Fruit fly (Drosophila melanogaster) whole organism: ENCODE measurements around the gene Tis11.

Experiments
- CG8478 ChIP-seq: fragments of >200 bp; optimal IDR thresholded peaks from 2 replicates; lab custom pipeline; 2018; ENCODE audit warnings: inconsistent platforms
- Dll ChIP-seq: fragments of >200 bp; optimal IDR thresholded peaks from 2 replicates; lab custom pipeline; 2017
- EcR ChIP-seq, 2 experiments: fragments of >200 bp; optimal IDR thresholded peaks; 2 replicates each; lab custom pipeline; 2017; ENCODE audit warnings: missing biosample characterization in 2 of 2, missing genetic modification characterization in 2 of 2, missing genetic modification reagents in 2 of 2
- pan ChIP-seq: fragments of >200 bp; optimal IDR thresholded peaks from 2 replicates; lab custom pipeline; 2017
- psq ChIP-seq: fragments of >200 bp; optimal IDR thresholded peaks from 2 replicates; lab custom pipeline; 2017
- usp ChIP-seq: fragments of >200 bp; optimal IDR thresholded peaks from 2 replicates; lab custom pipeline; 2017; ENCODE audit warnings: missing biosample characterization, missing genetic modification characterization, mixed read lengths

Gene Tis11

DNA sequence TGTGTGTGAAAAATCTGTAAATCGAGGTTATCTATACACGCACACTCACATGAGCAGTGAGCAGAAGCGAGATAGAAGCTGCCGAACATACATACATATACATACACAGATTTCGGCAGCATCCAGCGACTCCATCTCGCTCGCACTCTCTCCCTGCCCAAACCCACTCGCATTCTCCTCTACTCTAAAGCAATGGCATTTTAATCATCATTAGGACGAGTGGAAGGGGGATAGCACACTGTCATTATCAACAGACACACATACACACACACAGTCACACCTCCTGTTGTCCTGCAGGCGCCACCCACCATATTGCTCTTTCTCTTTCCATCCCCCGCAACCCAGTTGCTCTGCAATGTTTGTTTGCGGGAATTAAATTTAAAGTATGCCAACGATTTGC is 25.2 kb upstream of the Tis11 start:
- TF ChIP-seq usp (no peak), psq (no peak), CG8478 (no peak), Dll (lab: Kevin White, UChicago) (no peak), EcR (GFP tag; optimal IDR thresholded peaks at IDR 0.05; lab: Kevin White, UChicago) (no peak), pan (no peak)

DNA sequence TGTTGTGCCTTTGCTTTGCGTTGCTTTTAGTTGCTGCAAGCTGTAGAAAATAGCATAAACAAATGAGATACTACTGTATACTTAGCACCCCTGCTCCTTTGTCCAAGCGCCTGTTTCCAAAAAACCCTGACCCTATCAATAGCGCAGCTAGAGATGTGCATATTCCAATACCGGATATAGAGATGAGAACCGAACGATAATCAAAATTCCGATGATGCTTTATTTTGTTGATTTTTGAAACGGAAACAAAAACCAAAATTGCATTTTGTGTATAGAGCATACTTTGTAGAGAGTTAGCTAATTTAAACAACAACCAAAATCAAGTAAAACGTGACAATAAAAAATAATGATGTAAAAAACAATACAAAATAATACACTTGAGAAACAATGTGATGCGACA is 13.9 kb upstream of the Tis11 start:
- TF ChIP-seq CG8478, result no peak
- no peak for TF ChIP-seq pan
- no peak for TF ChIP-seq usp
- TF ChIP-seq EcR (GFP tag; optimal IDR thresholded peaks at IDR 0.05; lab: Kevin White, UChicago), result no peak
- TF ChIP-seq psq, result no peak
- no peak for TF ChIP-seq Dll (lab: Kevin White, UChicago)

DNA sequence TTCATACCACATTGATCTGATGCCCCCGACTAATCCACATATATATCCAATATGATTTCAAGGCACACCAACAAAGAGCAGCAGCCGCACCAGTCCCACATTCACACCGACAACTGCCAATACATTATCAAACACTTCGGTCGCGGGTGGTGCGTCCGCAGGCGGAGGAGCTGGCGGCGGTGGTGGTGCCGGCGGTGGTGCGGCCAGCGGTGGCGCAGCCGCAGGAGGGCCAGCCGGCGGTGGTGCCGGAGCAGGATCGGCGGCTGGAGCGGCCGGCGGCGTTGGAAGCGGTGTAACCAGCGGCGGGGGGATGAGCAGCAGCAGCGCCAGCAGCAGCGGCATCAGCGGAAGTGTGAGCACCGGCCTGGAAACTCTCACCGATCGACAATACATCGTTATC is 7.6 kb upstream of the Tis11 start:
- TF ChIP-seq CG8478 (no peak), EcR (GFP tag; optimal IDR thresholded peaks at IDR 0.05; lab: Kevin White, UChicago) (no peak), Dll (lab: Kevin White, UChicago) (no peak), pan (no peak), psq (no peak), usp (no peak)

DNA sequence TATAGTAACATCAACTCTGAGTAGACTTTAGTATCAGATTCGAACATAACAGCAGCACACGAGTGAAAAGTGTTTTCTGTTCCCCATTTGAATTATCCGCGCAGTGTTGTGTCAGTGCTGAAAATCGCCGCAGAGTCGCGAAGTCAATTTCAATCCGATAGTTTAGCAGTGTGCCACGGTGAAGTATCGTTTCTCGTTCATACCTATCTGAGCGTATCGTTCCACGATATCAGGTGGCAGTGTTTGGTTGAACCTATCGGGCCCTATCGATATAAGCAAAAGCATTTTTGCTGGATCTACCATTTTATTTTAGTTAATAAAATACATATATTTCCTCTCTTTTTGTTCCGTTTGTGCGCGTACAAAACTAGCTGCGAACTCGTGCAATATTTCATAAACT is 5.6 kb upstream of the Tis11 start, which contains the start of gene CkIalpha:
TSS of gene CkIalpha (plus strand) at position 53 of the 400 bp plus-strand sequence.
- TF ChIP-seq Dll (lab: Kevin White, UChicago) (no peak), EcR (GFP tag; optimal IDR thresholded peaks at IDR 0.05; lab: Kevin White, UChicago) (no peak), psq (no peak), pan (no peak), usp (no peak), CG8478 (no peak)

DNA sequence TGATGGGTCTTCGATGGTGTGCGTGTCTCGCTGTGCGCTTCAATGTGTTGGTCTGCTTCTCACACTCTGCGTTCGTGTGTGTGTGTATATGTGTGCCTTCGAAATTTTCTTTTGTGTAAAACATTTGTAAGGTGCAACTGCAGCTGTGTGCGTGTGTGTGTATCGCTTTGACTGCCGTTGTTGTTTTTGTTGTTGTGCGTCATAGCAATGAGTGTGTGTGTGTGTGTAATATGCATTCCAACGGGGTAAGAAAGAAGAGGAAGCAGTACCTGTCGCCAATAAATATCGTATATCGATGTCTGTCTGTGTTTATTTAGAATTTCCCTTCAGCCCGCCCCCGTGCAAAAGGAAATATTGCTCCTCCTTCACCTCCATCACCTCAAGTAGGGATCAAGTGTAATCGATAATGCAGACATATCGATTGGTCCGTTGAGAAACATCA is 4.9 kb upstream of the Tis11 start:
- TF ChIP-seq CG8478 (peak; percentile 83), pan (no peak)

DNA sequence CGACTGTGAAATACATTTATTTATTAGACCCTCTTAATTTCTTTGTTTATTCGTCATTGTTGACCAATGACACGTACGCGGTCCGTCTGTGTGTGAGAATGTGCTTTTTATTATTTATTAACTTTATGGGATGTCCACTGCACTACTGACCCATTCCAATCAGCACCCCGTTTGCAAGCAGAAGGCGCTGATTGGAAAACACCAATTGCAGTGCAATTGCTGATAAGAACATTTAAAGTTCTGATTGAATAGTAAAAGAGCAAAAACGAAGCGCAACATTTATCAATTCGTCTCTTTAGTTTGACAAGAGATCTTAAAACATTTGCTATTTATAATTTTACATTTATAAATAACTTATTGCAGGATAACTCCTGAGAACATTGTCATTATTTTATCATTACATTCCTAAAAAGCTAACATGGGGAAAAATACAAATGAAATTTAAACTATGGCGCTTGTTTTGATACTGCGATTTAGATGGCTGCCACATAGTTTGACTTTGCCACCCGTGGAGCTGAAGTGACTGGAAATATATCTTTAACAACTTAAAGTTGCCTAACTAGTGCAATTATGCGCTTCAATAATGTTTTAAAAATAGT is 716 bp upstream of the Tis11 start:
- TF ChIP-seq CG8478 (no peak), psq (no peak), pan (no peak)

DNA sequence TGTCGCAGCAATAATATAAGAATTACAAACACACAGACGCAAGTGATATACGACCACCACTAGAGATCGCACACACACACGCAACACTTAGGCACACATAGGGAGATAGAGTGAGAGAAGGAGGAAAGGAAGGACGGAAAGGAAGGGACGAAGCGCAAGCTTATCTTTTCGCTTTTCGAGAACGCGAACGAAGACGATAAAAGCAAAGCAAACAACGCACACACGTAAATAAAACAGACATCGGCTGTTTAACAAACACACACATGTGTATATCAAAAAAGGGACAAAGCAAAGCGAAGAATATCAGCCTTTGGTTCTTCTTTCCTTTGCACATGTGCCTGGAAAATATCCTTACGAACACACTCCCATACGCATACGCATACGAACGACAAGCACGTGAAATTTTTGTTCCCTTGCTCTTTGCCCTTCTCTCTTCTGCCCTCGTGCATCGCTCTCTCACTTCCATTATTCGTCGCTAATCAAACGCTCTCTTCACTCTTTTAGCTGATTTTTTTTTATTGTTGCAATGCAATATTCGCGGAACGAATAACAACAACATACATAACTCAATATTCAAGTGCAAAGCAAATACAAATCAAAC is 915 bp downstream of the Tis11 start:
- TF ChIP-seq pan, result no peak
- no peak for TF ChIP-seq psq
- TF ChIP-seq Dll (lab: Kevin White, UChicago), result no peak
- no peak for TF ChIP-seq usp
- TF ChIP-seq EcR (GFP tag; optimal IDR thresholded peaks at IDR 0.05; lab: Kevin White, UChicago), result no peak
- no peak for TF ChIP-seq CG8478

DNA sequence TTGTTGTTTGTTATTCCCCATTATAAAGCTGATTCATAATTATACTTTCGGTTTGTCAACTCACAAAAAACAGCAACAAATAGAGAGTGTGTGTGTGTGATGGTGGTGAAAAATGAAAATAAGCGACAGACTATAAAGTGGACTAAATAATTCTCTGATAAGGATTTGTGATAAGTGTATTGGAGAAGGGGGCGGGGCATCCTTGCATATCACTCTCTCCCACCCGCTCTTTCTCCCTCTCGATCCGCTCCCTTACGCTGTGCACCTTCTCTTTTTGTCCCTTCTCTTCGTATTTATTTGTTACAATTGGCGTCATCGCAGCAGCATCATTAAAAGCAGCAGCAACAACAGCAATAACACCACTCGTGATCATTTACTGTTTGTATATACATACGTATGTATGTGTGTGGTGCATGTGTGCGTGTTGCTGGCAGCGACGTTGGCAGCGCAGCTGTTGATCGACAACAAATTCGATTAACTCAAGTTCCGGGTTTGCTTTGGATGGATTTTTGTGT is 2.3 kb downstream of the Tis11 start:
- TF ChIP-seq Dll (lab: Kevin White, UChicago), result no peak
- TF ChIP-seq CG8478, result no peak
- TF ChIP-seq psq, result no peak
- no peak for TF ChIP-seq pan
- TF ChIP-seq usp, result no peak
- no peak for TF ChIP-seq EcR (GFP tag; optimal IDR thresholded peaks at IDR 0.05; lab: Kevin White, UChicago)

DNA sequence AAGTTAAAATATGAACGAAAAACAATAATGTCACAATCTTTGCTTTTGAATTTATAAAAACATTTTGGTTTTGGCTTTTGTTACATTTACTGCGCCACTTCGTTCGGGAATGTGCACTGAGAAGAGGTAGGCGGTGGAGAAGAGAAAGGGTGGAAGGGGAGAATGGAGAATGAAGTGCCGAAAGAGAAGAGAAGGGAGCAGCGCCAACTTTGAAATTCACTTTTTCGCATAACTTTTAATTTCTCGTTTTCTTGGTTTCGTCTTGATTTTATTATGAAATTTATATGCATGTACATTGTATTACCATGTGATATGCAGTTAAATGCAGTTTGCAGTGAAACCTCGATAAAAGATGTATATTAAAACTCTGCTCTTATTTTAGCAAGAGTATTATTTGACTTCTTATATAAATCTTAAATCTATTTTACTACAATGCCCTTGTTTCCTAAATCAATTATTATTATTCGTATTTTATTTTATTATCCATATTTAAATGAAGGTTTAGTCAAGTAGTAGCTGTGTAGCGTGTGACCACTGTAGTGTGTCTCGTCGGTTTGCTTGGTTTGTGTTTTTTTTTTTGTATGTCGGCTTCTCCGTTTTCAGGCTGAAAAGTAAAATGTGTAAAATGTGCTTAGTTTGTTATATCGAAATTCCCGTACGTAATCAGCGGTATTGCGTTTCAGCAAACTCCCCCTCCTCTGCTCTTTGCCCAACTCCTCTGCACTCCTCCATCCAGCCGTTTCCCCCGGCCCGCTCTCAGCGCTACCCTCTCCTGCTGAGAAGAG is 3.7 kb downstream of the Tis11 start:
- TF ChIP-seq pan, result no peak
- TF ChIP-seq EcR (GFP tag; optimal IDR thresholded peaks at IDR 0.05; lab: Kevin White, UChicago), result no peak
- no peak for TF ChIP-seq Dll (lab: Kevin White, UChicago)
- TF ChIP-seq CG8478, result no peak
- TF ChIP-seq psq, result no peak
- no peak for TF ChIP-seq usp

DNA sequence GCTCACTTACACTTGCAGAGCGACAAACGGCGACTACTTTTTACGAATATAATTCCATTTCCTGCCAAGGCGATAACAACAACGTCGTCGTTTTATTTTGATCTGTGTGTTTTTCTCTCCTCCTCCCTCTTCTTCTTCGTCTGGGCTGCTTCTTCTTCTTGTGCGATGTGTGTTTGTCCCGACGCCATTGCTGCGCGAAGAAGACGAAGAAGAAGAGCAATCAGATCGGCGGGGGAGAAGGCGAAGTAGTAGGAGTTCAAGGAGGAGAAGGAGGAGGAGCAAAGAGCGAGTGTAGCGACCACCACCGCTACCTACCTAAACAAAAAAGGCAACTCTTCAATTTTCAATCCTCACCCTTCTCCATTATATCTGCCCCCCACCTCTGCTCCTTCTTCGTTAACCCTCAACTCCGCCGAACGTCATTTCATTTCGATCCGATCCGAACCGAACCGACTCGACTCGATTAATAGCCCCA is 4.3 kb downstream of the Tis11 start:
- no peak for TF ChIP-seq pan
- peak in 1 of 2 experiments; percentile 30 for TF ChIP-seq EcR (GFP tag; optimal IDR thresholded peaks at IDR 0.05; lab: Kevin White, UChicago)

DNA sequence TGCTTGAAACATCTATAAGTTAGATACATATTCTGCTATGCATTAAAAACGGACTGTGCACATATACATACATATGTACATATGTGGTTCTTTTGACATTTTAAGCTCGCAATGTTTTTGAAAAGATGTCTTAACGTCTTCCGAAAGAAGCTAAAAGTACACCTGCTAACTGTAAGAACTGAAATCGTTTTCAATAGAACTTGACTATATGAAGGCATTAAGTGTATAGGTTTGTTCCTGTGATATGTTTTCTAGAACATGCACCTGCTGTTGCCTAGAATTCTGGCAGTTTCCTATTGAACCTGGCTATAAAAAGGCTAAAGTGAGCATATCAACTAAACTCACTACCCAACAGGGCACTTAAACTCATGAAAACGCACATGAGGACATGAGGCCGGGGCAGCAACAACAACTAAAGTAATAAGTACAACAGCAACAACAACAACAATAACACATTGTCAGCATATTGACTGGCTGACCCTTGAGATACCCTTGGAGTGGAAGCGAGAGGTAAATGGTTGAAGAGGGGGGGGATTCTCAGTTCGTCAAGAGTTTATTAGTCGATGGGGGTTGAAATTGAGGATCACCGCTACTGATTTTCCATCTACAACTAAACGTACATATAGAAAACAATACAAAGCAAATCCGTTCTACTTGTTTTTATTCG is 5.0 kb downstream of the Tis11 start:
- TF ChIP-seq pan (no peak), Dll (lab: Kevin White, UChicago) (no peak), EcR (GFP tag; optimal IDR thresholded peaks at IDR 0.05; lab: Kevin White, UChicago) (no peak), usp (no peak), psq (no peak), CG8478 (no peak)

DNA sequence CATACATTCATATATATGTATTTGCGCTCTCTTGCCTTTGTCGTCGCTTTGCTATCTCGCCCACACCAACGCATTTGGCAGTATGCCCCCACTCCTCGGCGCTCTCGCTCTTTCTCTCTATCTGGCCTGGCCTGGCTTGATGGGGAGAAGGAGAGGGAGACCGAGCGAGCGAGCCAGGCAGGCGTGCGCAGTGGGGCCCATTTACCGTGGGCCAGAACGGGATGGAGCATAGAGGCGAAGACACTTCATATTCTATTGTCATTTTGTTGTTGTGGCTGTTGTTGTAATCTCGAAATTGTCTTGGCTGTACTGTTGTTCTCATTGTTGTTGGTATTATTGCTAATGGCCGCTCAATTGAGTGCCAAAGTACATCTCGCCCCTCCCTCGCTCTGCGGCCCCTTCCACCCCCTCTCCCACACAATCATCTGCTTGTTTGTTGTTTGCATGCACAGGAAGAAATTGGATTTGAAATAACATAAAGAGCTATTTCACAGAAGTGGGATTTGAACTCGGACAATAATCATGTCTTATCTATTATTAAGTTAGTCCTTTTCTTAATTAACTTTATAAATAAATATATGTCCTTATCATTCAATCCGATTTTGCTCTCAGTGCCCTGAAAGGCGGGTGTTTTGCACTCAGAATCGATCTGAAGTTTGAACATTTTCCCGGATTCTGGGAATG is 6.0 kb downstream of the Tis11 start:
- no peak for TF ChIP-seq Dll (lab: Kevin White, UChicago)
- no peak for TF ChIP-seq pan
- TF ChIP-seq usp, result no peak
- no peak for TF ChIP-seq EcR (GFP tag; optimal IDR thresholded peaks at IDR 0.05; lab: Kevin White, UChicago)
- no peak for TF ChIP-seq psq
- TF ChIP-seq CG8478, result peak; percentile 30
